Fruit fly (Drosophila melanogaster) whole organism, wandering third instar larva: Measurements from ENCODE around the gene CG13894.
A peak's percentile ranks its signal among the peaks of the same experiment; 100 is the strongest.

Experiments used
- CG9705 ChIP-seq: fragments of 200-800 bp; sonication (Bioruptor generic); optimal IDR thresholded peaks from 2 replicates; lab custom pipeline; 2018; ENCODE audit warnings: missing biosample characterization, mild to moderate bottlenecking, missing genetic modification characterization
- CrebA ChIP-seq: fragments of 200-800 bp; sonication (Bioruptor generic); optimal IDR thresholded peaks from 2 replicates; lab custom pipeline; 2016; ENCODE audit warnings: missing biosample characterization, mild to moderate bottlenecking, missing genetic modification characterization, borderline replicate concordance
- Hnf4 ChIP-seq: fragments of 200-800 bp; sonication (Bioruptor generic); optimal IDR thresholded peaks from 2 replicates; lab custom pipeline; 2016; ENCODE audit warnings: missing biosample characterization, mild to moderate bottlenecking, missing genetic modification characterization
- Hr78 ChIP-seq: fragments of >200 bp; optimal IDR thresholded peaks from 2 replicates; lab custom pipeline; 2017; ENCODE audit warnings: missing biosample characterization, missing genetic modification characterization
- OdsH ChIP-seq: fragments of 200-800 bp; sonication (Bioruptor generic); optimal IDR thresholded peaks from 2 replicates; lab custom pipeline; 2016; ENCODE audit warnings: missing biosample characterization, mild to moderate bottlenecking, missing genetic modification characterization
- br ChIP-seq: fragments of 200-800 bp; sonication (Bioruptor generic); optimal IDR thresholded peaks from 2 replicates; lab custom pipeline; 2016; ENCODE audit warnings: missing biosample characterization, missing genetic modification characterization
- dl ChIP-seq, 2 experiments: fragments of 175-275, 200-275 bp in 1 of 2; fragments of 200-275 bp in 1 of 2; sonication (Bioruptor generic); optimal IDR thresholded peaks; lab custom pipeline; 2018; ENCODE audit warnings: mild to moderate bottlenecking in 2 of 2, missing biosample characterization in 2 of 2, missing genetic modification characterization in 2 of 2, moderate library complexity in 2 of 2; ENCODE audit not compliant: partially characterized antibody in 2 of 2, insufficient read depth in 1 of 2
- h ChIP-seq: fragments of 200-800 bp; sonication (Bioruptor generic); optimal IDR thresholded peaks from 3 replicates; lab custom pipeline; 2016; ENCODE audit warnings: missing biosample characterization, mild to moderate bottlenecking, missing genetic modification characterization
- pan ChIP-seq: fragments of >200 bp; optimal IDR thresholded peaks from 2 replicates; lab custom pipeline; 2017
- psq ChIP-seq: fragments of 200-800 bp; sonication (Bioruptor generic); optimal IDR thresholded peaks from 3 replicates; lab custom pipeline; 2017; ENCODE audit warnings: missing biosample characterization, mild to moderate bottlenecking, missing genetic modification characterization, moderate library complexity
- rgr ChIP-seq: fragments of 200-800 bp; sonication (Bioruptor generic); optimal IDR thresholded peaks from 3 replicates; lab custom pipeline; 2016; ENCODE audit warnings: missing biosample characterization, mild to moderate bottlenecking, missing genetic modification characterization
- tai ChIP-seq: sonication (Bioruptor generic); optimal IDR thresholded peaks from 2 replicates; lab custom pipeline; 2016; ENCODE audit warnings: missing biosample characterization, missing genetic modification characterization

DNA sequence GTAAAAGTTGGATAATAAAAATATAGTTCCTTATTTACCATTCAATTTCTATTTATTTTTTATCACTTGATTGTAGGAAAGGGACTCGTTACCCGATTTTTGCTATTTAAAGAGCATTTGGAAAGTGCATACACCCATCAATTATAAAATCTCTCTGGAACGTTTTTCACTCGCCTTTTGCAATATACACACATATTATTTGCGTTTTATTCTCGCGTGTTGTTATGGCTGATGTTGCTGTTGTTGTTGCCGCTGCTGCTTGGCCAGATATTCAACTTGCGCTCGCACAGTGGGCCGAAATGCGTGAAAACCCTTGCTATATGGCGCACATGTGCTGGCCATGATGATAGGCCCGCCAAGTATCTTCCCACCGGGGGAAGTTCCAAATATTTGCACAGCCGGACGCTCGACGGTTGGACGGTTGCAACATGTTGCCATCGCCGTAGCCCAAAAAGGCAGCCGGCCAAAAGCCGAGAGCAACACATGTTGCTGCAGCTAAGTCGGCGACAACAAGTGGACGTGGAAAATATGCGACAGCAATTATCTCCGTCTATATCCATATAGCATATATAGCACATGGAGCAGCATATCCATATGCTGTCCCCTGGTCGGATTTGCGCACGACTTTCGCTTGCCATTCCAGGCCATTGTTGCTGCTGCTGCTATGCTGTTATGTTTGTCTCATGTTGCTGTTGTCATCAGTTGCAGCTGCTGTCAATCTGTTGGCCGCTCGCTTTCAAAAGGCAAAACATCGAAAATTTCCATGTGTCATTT, 40.6 kb upstream of the CG13894 start:
- TF ChIP-seq OdsH (no peak), h (GFP tag; lab: Kevin White, UChicago) (peak; percentile 27), rgr (GFP tag; lab: Kevin White, UChicago) (no peak), psq (no peak), pan (lab: Kevin White, UChicago) (no peak), Hr78 (no peak), dl (GFP tag; optimal IDR thresholded peaks at IDR 0.05; lab: Kevin White, UChicago; ENCODE audit: insufficient read depth in 1 of 2, partially characterized antibody in 2 of 2) (peak in 1 of 2 experiments; percentile 2), CG9705 (GFP tag; lab: Kevin White, UChicago) (no peak), tai (GFP tag; lab: Kevin White, UChicago) (no peak), br (peak; percentile 22), CrebA (GFP tag; lab: Kevin White, UChicago) (no peak), Hnf4 (GFP tag; lab: Kevin White, UChicago) (no peak)
